ENCODE assay signal across 1 fruit fly cellular context in genomic region chr3R:16285612-16286188, dm6.
A peak's percentile ranks its signal among the peaks of the same experiment; 100 is the strongest.
TF ChIP-seq lines count a peak whose summit lies in the region.

No protein-coding gene starts in this region.

TF ChIP-seq in whole organism, embryonic, 481 proteins besides CTCF, POLR2A, EP300 and RAD21 (continued from another document):
- peak; percentile 22 for TF ChIP-seq BtbVII (GFP tag; optimal IDR thresholded peaks at IDR 0.05; lab: Kevin White, UChicago)
- TF ChIP-seq CG6654 (GFP tag; optimal IDR thresholded peaks at IDR 0.05; lab: Kevin White, UChicago), result peak; percentile 45
- peak; percentile 48 for TF ChIP-seq sug (tag; optimal IDR thresholded peaks at IDR 0.05; lab: Kevin White, UChicago)
- TF ChIP-seq CG15601 (tag; optimal IDR thresholded peaks at IDR 0.05; lab: Kevin White, UChicago), result peak; percentile 47
- TF ChIP-seq CG6683 (GFP tag; optimal IDR thresholded peaks at IDR 0.05; lab: Kevin White, UChicago), result no peak
- no peak for TF ChIP-seq chinmo (GFP tag; IDR thresholded peaks at IDR 0.05; lab: Robert Waterston, UW; ENCODE audit: partially characterized antibody)
